Worm (Caenorhabditis elegans) whole organism, mixed stage, embryonic: ENCODE data around the gene F02D8.4.

Experiments used
- M03D4.4 ChIP-seq: sonication (generic microtip); optimal IDR thresholded peaks from 2 replicates; lab custom pipeline; 2017; ENCODE audit warnings: mild to moderate bottlenecking, missing genetic modification characterization, missing compliant biosample characterization
- blmp-1 ChIP-seq: fragments of 150-350 bp; optimal IDR thresholded peaks from 2 replicates; lab custom pipeline; 2014; ENCODE audit warnings: missing biosample characterization, missing genetic modification characterization
- ceh-39 ChIP-seq: fragments of 150-350 bp; optimal IDR thresholded peaks from 2 replicates; lab custom pipeline; 2014; ENCODE audit warnings: missing biosample characterization, missing genetic modification characterization
- ceh-43 ChIP-seq: fragments of 200-800 bp; sonication (Bioruptor generic); optimal IDR thresholded peaks from 2 replicates; lab custom pipeline; 2018; ENCODE audit warnings: mild to moderate bottlenecking, missing genetic modification characterization, moderate library complexity, missing compliant biosample characterization
- ceh-83 ChIP-seq: fragments of 200-800 bp; sonication (Bioruptor generic); optimal IDR thresholded peaks from 2 replicates; lab custom pipeline; 2018; ENCODE audit warnings: mild to moderate bottlenecking, missing genetic modification characterization, missing compliant biosample characterization
- ces-1 ChIP-seq: fragments of 150-350 bp; optimal IDR thresholded peaks from 2 replicates; lab custom pipeline; 2014; ENCODE audit warnings: missing biosample characterization, missing genetic modification reagents, missing genetic modification characterization
- cnd-1 ChIP-seq: fragments of 200-800 bp; sonication (Bioruptor generic); optimal IDR thresholded peaks from 2 replicates; lab custom pipeline; 2018; ENCODE audit warnings: mild to moderate bottlenecking, missing genetic modification characterization, missing compliant biosample characterization
- elt-1 ChIP-seq: sonication (generic microtip); optimal IDR thresholded peaks from 2 replicates; lab custom pipeline; 2017; ENCODE audit warnings: missing genetic modification characterization, mild to moderate bottlenecking, missing compliant biosample characterization, antibody characterized with exemption, moderate library complexity, borderline replicate concordance; ENCODE audit not compliant: insufficient read depth
- flh-1 ChIP-seq: fragments of 200-800 bp; sonication (Bioruptor generic); optimal IDR thresholded peaks from 2 replicates; lab custom pipeline; 2018; ENCODE audit warnings: mild to moderate bottlenecking, missing genetic modification characterization, moderate library complexity, missing compliant biosample characterization
- ham-2 ChIP-seq: fragments of 200-800 bp; sonication (Bioruptor generic); optimal IDR thresholded peaks from 2 replicates; lab custom pipeline; 2018; ENCODE audit warnings: mild to moderate bottlenecking, missing genetic modification characterization, missing compliant biosample characterization
- hlh-1 ChIP-seq: fragments of 150-350 bp; optimal IDR thresholded peaks from 2 replicates; lab custom pipeline; 2014; ENCODE audit warnings: missing biosample characterization, missing genetic modification reagents, missing genetic modification characterization
- lin-13 ChIP-seq: fragments of 150-350 bp; optimal IDR thresholded peaks from 2 replicates; lab custom pipeline; 2014; ENCODE audit warnings: missing biosample characterization, missing genetic modification characterization
- lin-32 ChIP-seq: fragments of 200-800 bp; sonication (Bioruptor generic); optimal IDR thresholded peaks from 2 replicates; lab custom pipeline; 2018; ENCODE audit warnings: mild to moderate bottlenecking, missing genetic modification characterization, missing compliant biosample characterization
- lsy-2 ChIP-seq: fragments of 150-350 bp; optimal IDR thresholded peaks from 2 replicates; lab custom pipeline; 2014; ENCODE audit warnings: missing biosample characterization, missing genetic modification characterization
- mab-5 ChIP-seq: fragments of 150-350 bp; optimal IDR thresholded peaks from 2 replicates; lab custom pipeline; 2014; ENCODE audit warnings: missing biosample characterization, missing genetic modification characterization
- mep-1 ChIP-seq: fragments of 150-350 bp; optimal IDR thresholded peaks from 2 replicates; lab custom pipeline; 2017; ENCODE audit warnings: missing biosample characterization, missing genetic modification reagents, missing genetic modification characterization, inconsistent platforms
- mls-2 ChIP-seq: sonication (generic microtip); optimal IDR thresholded peaks from 2 replicates; lab custom pipeline; 2016; ENCODE audit warnings: mild to moderate bottlenecking, missing genetic modification characterization, moderate library complexity, missing compliant biosample characterization
- nhr-12 ChIP-seq: fragments of 150-350 bp; optimal IDR thresholded peaks from 2 replicates; lab custom pipeline; 2014; ENCODE audit warnings: missing biosample characterization, missing genetic modification characterization
- nhr-2 ChIP-seq: fragments of 150-350 bp; optimal IDR thresholded peaks from 2 replicates; lab custom pipeline; 2014; ENCODE audit warnings: missing biosample characterization, missing genetic modification characterization
- nhr-237 ChIP-seq: fragments of 150-350 bp; optimal IDR thresholded peaks from 2 replicates; lab custom pipeline; 2014; ENCODE audit warnings: missing biosample characterization, missing genetic modification characterization
- nhr-28 ChIP-seq: fragments of 150-350 bp; optimal IDR thresholded peaks from 2 replicates; lab custom pipeline; 2014; ENCODE audit warnings: missing biosample characterization, missing genetic modification characterization
- nhr-76 ChIP-seq: sonication (generic microtip); optimal IDR thresholded peaks from 2 replicates; lab custom pipeline; 2017; ENCODE audit warnings: missing biosample characterization, missing genetic modification characterization
- pha-4 ChIP-seq: fragments of 150-350 bp; optimal IDR thresholded peaks from 2 replicates; lab custom pipeline; 2018; ENCODE audit warnings: missing biosample characterization, missing genetic modification reagents, missing genetic modification characterization
- sem-2 ChIP-seq: fragments of 200-800 bp; sonication (Bioruptor generic); optimal IDR thresholded peaks from 2 replicates; lab custom pipeline; 2018; ENCODE audit warnings: mild to moderate bottlenecking, missing genetic modification characterization, missing compliant biosample characterization
- snpc-4 ChIP-seq: fragments of 150-350 bp; optimal IDR thresholded peaks from 2 replicates; lab custom pipeline; 2014; ENCODE audit warnings: missing biosample characterization, missing genetic modification characterization
- tbx-8 ChIP-seq: fragments of 200-800 bp; sonication (Bioruptor generic); optimal IDR thresholded peaks from 2 replicates; lab custom pipeline; 2018; ENCODE audit warnings: mild to moderate bottlenecking, missing genetic modification characterization, moderate library complexity, missing compliant biosample characterization
- unc-120 ChIP-seq: sonication (generic microtip); optimal IDR thresholded peaks from 2 replicates; lab custom pipeline; 2017; ENCODE audit warnings: missing genetic modification characterization, missing compliant biosample characterization; ENCODE audit not compliant: poor library complexity, severe bottlenecking
- unc-39 ChIP-seq: fragments of 150-350 bp; optimal IDR thresholded peaks from 2 replicates; lab custom pipeline; 2014; ENCODE audit warnings: missing biosample characterization, missing genetic modification characterization
- unc-62 ChIP-seq: fragments of 150-350 bp; optimal IDR thresholded peaks from 2 replicates; lab custom pipeline; 2014; ENCODE audit warnings: missing biosample characterization, missing genetic modification reagents, missing genetic modification characterization
- zip-8 ChIP-seq: fragments of 150-350 bp; optimal IDR thresholded peaks from 2 replicates; lab custom pipeline; 2014; ENCODE audit warnings: missing biosample characterization, missing genetic modification characterization
- ztf-11 ChIP-seq: fragments of 150-350 bp; optimal IDR thresholded peaks from 2 replicates; lab custom pipeline; 2014; ENCODE audit warnings: missing biosample characterization, missing genetic modification characterization

Gene F02D8.4

DNA sequence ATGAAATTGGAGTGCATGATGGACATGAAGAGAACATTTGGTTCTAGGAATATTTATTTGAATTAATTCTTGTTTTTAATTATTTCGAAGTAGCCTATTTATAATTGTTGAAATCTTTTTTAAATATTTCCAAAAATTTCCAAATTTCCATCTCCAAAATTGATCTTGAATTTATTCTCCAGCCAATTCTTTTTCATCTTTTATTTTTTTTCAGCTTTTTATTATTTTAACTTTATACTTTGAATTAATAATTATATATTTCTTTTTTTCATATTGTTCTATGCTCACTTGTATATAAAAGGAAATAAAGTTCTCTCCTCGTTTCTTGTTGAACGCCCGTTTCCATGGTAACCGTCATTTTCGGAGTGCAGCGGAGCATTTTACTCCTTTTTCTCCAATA, 4.8 kb upstream of the F02D8.4 start, which contains the start of gene xbx-1:
Gene xbx-1, plus strand, starts transcription at position 301 of the 400 bp plus-strand sequence.
- no peak for TF ChIP-seq cnd-1
- no peak for TF ChIP-seq hlh-1 (tag; lab: Kevin White, UChicago)
- TF ChIP-seq M03D4.4 (tag; lab: Kevin White, UChicago), result no peak
- TF ChIP-seq mep-1 (tag; lab: Kevin White, UChicago), result no peak
- no peak for TF ChIP-seq elt-1
- no peak for TF ChIP-seq lin-32
- TF ChIP-seq flh-1 (GFP tag; lab: Kevin White, UChicago), result no peak
- TF ChIP-seq mab-5 (tag; lab: Kevin White, UChicago), result no peak
- TF ChIP-seq ztf-11 (tag; lab: Kevin White, UChicago), result no peak
- no peak for TF ChIP-seq unc-39
- no peak for TF ChIP-seq snpc-4 (tag; lab: Kevin White, UChicago)
- TF ChIP-seq ham-2 (GFP tag; lab: Kevin White, UChicago), result no peak
- no peak for TF ChIP-seq zip-8 (tag; lab: Kevin White, UChicago)
- TF ChIP-seq sem-2 (GFP tag; lab: Kevin White, UChicago), result no peak
- TF ChIP-seq nhr-12, result no peak
- no peak for TF ChIP-seq mls-2 (tag; lab: Kevin White, UChicago)
- no peak for TF ChIP-seq ceh-83 (GFP tag; lab: Kevin White, UChicago)
- TF ChIP-seq ceh-39 (tag; lab: Kevin White, UChicago), result no peak
- no peak for TF ChIP-seq pha-4 (tag; lab: Kevin White, UChicago)

DNA sequence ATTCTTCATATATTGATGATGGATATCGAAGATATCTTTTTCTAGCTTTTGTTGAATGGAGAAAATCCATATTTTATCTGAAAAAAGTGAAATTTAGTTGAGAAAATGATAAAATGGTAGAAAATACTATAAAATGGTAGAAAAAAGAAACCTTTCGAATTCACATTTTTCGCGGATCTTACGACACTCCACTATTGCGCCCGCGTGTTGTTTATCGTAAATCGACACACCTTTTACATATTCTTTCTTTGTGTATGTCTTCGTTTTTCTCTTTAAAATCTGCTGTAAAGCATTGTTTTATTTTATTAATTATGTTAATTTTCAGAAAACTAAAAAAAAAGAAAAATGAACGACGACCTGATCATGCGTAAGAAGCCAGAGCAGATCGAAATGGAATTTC, 6.2 kb downstream of the F02D8.4 start, which contains the start of the genes cdt-2 and T01C3.2:
Gene cdt-2, minus strand, starts transcription at position 284 of the 400 bp plus-strand sequence.
Gene T01C3.2, plus strand, starts transcription at position 326 of the 400 bp plus-strand sequence.
- TF ChIP-seq ceh-39 (tag; lab: Kevin White, UChicago) (no peak), mab-5 (tag; lab: Kevin White, UChicago) (no peak), unc-39 (no peak), mep-1 (tag; lab: Kevin White, UChicago) (peak; percentile 28), tbx-8 (no peak), elt-1 (no peak), lsy-2 (tag; lab: Kevin White, UChicago) (peak; percentile 11)

DNA sequence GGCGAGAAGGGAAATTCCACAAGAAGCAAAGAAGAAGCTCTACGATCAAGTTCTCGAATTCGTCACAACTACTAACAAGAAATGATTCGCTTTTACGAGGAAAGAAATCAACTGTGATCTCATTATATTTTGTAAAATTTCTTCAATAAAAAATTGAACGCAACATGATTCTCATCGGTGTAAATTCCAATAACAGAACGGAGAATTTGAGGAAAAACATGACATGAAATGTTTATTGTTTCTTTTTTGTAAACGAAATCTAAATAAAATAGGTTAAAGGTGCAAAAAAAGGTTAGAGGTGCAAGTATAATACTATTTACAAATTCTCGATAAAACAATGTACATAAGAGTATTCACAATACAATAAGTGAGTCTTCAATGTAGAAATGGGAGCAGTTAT, 6.8 kb downstream of the F02D8.4 start:
- no peak for TF ChIP-seq lin-32
- TF ChIP-seq nhr-12, result no peak
- no peak for TF ChIP-seq cnd-1
- TF ChIP-seq nhr-76 (tag; lab: Kevin White, UChicago), result no peak
- TF ChIP-seq ceh-39 (tag; lab: Kevin White, UChicago), result no peak
- TF ChIP-seq ceh-83 (GFP tag; lab: Kevin White, UChicago), result no peak
- no peak for TF ChIP-seq ztf-11 (tag; lab: Kevin White, UChicago)

DNA sequence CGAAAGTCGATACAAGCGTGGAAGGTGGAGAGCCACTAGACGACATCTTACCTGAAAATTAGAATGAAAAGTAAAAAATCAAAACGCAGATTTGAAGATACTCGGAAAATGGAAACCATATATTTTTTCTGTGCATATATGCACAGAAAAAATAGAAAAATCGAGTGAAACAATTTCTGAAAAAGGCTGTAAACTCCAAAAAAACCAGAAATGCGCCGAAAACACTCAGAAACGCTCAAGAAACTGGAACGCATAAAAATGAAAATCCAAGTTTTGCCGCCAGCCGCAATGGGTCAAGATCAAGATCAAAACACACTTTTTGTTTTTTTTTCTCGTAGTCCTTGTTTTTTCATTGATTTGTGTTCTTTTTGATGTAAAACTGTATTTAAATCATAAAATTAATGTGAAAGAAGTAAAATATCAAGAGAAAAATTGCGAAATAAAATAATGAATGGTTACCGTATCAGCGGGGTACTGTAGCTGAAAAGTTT, 8.0 kb downstream of the F02D8.4 start, which contains the start of gene T01C3.3:
Gene T01C3.3, minus strand, starts transcription at position 51 of the 491 bp plus-strand sequence.
- TF ChIP-seq elt-1, result no peak
- no peak for TF ChIP-seq mab-5 (tag; lab: Kevin White, UChicago)
- TF ChIP-seq flh-1 (GFP tag; lab: Kevin White, UChicago), result no peak
- TF ChIP-seq zip-8 (tag; lab: Kevin White, UChicago), result no peak
- no peak for TF ChIP-seq M03D4.4 (tag; lab: Kevin White, UChicago)
- no peak for TF ChIP-seq hlh-1 (tag; lab: Kevin White, UChicago)
- TF ChIP-seq lin-32, result no peak
- TF ChIP-seq tbx-8, result no peak
- no peak for TF ChIP-seq unc-62 (GFP tag; lab: Kevin White, UChicago)

DNA sequence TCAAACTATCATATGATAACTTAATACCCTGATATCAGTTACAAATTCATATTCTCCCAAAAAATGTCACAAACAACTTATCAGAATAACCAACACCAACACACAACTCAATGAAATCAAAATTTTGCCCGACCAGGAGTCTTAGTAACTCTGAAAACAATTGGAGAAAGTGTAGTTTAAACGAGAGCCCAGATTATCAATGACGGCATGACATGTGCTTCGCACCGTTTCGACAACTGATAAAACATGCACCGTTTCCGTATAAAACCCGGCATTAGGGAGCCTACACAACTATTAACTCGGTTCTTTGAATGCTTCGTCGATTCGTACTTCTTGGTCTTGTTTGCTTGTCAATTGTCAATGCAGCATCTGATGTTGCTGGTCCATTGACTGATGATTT, 8.9 kb downstream of the F02D8.4 start, which contains the start of gene fil-1:
Gene fil-1, plus strand, starts transcription at position 219 of the 400 bp plus-strand sequence.
- TF ChIP-seq nhr-2 (tag; lab: Kevin White, UChicago) (no peak), nhr-76 (tag; lab: Kevin White, UChicago) (no peak), elt-1 (no peak), lin-32 (no peak), sem-2 (GFP tag; lab: Kevin White, UChicago) (no peak), zip-8 (tag; lab: Kevin White, UChicago) (no peak), unc-39 (no peak), cnd-1 (no peak), ces-1 (GFP tag; lab: Kevin White, UChicago) (no peak), ceh-39 (tag; lab: Kevin White, UChicago) (no peak)

DNA sequence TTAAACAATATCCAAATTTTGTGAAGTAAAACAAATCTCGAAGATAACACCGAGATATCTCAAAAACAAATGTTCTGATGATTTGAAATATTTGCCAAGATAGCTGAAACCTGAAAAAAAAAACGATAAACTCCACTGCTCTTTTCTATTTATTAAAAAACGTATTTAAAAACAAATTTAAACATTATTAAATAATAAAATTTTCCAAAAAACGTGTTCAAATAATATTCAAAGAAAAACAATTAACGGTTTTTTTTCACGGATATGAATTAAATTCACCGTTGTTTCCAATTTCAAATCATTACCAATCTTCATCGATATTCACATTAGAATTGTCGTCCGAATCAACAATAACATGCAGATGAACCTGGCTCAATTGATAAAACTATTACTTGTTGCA, 11.5 kb downstream of the F02D8.4 start, which contains the start of gene irld-14:
Gene irld-14, plus strand, starts transcription at position 301 of the 400 bp plus-strand sequence.
- TF ChIP-seq M03D4.4 (tag; lab: Kevin White, UChicago) (no peak), ham-2 (GFP tag; lab: Kevin White, UChicago) (no peak), elt-1 (no peak), unc-62 (GFP tag; lab: Kevin White, UChicago) (no peak), mep-1 (tag; lab: Kevin White, UChicago) (no peak), nhr-28 (no peak), lin-13 (tag; lab: Kevin White, UChicago) (no peak), nhr-2 (tag; lab: Kevin White, UChicago) (no peak), ceh-83 (GFP tag; lab: Kevin White, UChicago) (no peak), ceh-43 (GFP tag; lab: Kevin White, UChicago) (no peak), sem-2 (GFP tag; lab: Kevin White, UChicago) (no peak), tbx-8 (no peak), lsy-2 (tag; lab: Kevin White, UChicago) (no peak), blmp-1 (no peak), nhr-237 (tag; lab: Kevin White, UChicago) (no peak), unc-39 (no peak), unc-120 (no peak), mls-2 (tag; lab: Kevin White, UChicago) (no peak)
